Fruit fly (Drosophila melanogaster) whole organism, larva: ENCODE results near the gene eIF1A.

ENCODE experiments used
- noc ChIP-seq: fragments of 200-800 bp; sonication (Bioruptor generic); optimal IDR thresholded peaks from 3 replicates; lab custom pipeline; 2019; ENCODE audit warnings: missing biosample characterization, mild to moderate bottlenecking, missing genetic modification characterization, moderate library complexity

eIF1A gene

DNA sequence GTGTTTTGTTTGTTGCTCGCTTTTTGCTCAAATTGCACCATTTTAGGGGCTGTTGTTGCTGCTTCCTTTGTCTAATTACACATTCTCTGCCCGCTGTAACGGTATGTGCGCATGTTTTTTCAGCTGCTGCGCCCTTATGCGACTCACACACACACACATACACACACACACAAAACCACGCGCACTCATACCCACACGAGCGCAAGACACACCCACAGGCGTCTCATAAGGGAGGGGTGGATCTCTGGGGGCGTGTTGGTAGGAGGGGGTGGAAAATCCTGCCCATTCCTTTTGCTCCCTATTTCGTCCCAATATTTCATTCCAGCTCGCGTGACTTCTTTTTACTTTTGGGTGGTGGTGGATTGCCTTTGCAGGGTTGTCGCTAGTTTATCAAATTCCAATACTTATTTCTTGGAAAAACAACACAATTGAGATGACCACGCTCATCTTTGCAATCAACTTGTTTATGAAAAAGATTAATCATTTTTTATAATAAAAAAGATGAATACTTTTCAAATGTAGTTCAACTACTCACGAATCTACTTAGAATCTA, 29.3 kb upstream of the eIF1A start:
- no peak for TF ChIP-seq noc (tag; lab: Kevin White, UChicago)

DNA sequence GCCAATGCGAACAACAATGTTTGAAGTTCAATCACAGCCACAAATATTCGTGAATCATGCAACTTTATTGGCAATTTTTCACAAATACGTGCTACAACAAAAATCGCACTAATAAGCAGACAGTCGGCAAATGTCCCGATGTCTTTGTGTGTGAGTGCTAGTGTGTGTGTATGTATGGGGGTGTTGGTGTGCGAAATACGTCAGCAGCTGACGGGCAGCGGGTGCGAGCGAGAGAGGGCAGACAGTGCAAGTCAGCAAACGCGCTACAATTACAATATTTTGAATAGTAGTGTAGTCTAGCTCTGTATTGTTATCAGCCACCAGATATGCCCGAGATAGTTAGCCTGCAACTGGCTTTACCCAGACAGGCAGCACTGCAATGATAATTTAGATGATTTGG, 28.4 kb upstream of the eIF1A start:
- TF ChIP-seq noc (tag; lab: Kevin White, UChicago): no peak

DNA sequence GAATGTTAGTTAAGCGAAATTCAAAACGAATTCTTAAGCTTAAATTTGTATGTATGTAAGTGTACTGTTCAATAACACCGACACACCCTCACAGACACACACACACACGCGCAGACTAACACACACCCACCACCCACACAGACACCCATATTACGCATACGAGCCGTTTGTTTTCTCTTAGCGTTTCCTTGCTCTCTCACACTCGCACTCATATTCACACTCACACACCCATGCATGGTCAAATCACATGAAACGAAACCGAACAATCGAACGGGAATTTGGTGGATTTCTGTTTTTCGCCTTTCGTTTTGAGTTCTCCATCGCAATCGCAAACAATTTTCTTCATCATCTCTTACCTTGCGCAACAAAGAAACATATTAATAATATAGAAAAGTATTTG, 25.2 kb upstream of the eIF1A start:
- no peak for TF ChIP-seq noc (tag; lab: Kevin White, UChicago)

DNA sequence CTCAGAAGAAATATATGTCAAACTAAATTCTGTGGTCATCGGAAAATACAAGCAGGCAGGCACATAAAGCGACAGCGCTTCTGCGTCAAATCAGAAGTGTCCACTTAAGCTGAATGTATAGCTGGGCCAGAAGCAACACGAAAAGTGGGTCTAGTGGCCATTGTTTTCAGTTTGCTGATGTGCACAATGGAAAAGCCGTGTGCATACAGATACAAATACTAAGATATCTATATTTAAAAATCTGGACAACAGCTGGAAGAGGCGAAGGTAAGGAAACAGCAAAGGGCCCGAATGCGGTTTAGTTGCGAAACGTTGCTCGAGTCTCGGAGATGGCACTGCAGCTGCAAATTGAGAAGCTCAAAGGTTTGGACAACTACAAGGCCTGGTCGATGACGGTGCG, 23.6 kb upstream of the eIF1A start, which contains the start of gene CG18598:
CG18598 (plus strand) TSS at position 301 of the 400 bp plus-strand sequence.
- TF ChIP-seq noc (tag; lab: Kevin White, UChicago): no peak

DNA sequence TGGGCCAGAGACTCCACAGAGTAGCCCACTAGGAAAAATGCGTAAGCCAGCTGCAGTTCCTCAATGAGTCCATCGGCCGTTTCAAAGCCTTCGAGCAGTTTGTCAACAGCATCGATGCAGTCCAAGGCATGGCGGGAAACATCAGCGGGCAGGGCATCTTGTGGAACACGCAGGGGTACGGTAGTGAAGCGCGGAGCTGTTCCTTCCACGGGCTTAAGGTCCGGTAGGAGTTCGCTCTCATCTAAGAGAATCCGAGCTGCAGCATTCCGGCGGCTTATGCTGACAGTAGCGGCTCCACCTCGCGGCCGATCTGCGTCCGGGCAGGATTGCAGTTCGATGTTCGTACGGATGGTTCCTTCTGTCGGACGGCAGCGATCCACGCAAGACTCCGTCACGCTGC, 22.6 kb upstream of the eIF1A start:
- no peak for TF ChIP-seq noc (tag; lab: Kevin White, UChicago)

DNA sequence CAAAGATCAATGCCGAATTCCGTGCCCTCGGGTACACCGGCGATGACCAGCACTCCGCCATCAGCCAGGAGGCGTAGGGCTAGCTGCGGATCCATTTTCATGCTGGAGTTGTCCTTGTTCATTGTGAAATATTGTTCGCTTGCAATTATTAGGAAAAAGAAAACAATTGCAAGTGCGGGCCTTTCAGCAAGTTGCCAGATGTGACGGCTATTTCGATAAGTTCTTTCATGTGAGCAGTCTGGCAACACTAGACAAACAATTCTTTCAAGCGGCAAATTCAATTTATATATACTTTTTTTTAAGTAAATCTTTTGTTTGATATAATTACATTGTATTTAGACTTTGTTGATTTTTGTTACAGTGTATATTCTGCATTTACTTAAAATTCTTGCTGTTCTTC, 21.9 kb upstream of the eIF1A start, which contains the start of gene CG12320:
CG12320 (minus strand) TSS at position 157 of the 400 bp plus-strand sequence.
- TF ChIP-seq noc (tag; lab: Kevin White, UChicago): no peak

DNA sequence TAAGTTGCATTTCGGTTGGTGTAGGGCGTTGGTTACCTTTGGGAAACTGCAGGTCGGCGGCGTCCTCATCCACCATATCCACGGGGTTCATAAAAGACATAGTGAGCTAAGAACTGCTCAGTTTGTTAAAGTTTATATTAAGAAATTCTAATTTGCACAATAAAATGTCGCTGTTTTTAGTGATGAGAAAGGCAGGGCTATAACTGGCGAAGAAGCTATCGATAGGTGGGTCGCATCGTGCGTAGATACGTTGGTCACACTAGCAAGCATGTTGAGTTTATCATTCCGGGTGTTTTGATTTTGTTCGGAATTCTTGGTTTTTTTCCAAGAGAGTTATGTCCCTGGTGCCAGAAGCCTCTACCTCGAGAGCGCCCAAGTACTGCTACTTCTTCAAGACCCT, 19.2 kb upstream of the eIF1A start, which contains the start of the genes Ada2a, Polr2D, Tgs1 and moi:
Ada2a (minus strand) TSS at position 207 of the 400 bp plus-strand sequence.
Polr2D (minus strand) TSS at position 207 of the 400 bp plus-strand sequence.
Tgs1 (plus strand) TSS at position 250 of the 400 bp plus-strand sequence.
moi (plus strand) TSS at position 250 of the 400 bp plus-strand sequence.
- TF ChIP-seq noc (tag; lab: Kevin White, UChicago): no peak

DNA sequence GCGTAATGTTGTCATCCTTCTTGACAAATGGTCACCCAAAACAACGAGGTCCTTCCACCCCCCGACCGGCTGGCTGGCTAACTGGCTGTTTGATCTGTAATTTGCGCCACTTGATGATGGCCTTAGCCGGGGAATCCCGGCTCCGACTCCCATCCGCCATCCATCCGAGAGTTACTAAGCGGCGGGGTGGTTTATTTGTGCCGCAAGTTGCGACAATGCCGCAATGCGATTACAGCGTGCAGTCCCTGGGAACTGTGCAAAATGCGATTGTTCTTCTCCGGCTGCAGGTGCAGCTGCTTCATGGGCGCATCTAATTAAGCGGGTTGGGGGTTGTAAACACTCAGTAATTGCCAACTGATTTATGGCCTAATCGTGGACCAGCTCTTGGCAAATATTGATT, 14.4 kb upstream of the eIF1A start:
- no peak for TF ChIP-seq noc (tag; lab: Kevin White, UChicago)

DNA sequence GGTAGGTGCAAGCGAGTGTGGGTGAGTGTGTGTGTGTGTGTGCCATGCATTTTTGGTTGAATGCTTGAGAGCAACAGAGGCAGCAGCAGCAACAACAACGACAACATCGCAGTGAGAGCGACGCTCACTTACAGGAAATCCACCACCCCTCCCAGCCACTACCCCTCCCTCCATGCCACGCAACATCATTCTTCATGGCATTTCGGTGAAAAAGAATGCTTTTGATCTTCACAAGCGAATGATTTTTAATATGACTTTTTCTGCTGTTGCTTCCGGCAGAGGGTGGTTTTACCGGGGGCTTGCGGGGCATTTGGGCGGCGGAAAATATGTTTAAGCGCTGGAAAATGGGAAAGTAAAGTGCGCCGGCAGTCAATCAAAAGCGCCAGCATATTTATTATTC, 12.9 kb upstream of the eIF1A start:
- TF ChIP-seq noc (tag; lab: Kevin White, UChicago): no peak

DNA sequence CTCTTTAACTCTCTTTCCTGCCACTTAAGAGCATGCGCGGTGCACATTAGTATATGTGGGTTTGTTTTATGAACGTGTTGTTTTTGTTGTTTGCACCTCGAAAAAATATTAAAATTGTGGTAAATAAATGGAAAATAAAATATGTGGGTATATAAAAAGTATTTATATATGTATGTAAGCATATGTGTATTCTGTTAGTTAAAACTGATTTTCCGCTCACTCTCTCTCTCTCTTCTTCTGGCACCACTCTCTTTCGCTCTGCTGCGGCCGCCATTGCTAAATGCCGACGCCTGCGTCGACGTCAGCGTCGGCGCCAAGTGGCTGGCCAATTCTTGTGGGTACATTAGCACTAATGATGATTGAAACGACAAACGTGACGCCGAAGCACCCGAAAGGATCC, 9.2 kb upstream of the eIF1A start:
- TF ChIP-seq noc (tag; lab: Kevin White, UChicago): no peak

DNA sequence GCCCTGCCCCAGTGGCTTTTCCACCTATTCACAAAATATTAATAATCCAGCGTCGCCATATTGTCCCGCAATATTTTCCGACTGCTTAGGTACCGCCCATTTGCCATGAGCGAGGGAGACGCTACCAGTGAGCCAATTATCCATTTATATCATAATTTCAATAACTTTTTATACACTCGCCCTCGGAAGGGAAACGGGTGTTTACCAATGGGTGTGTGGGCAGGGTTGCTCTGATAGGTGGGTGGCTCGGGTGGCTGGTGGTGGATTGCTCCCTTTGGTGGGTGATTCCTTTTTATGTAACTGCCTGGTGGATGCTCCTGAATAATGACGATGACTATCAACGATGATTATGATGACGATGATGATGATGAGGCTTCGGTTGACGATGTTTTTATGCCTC, 7.8 kb upstream of the eIF1A start:
- no peak for TF ChIP-seq noc (tag; lab: Kevin White, UChicago)

DNA sequence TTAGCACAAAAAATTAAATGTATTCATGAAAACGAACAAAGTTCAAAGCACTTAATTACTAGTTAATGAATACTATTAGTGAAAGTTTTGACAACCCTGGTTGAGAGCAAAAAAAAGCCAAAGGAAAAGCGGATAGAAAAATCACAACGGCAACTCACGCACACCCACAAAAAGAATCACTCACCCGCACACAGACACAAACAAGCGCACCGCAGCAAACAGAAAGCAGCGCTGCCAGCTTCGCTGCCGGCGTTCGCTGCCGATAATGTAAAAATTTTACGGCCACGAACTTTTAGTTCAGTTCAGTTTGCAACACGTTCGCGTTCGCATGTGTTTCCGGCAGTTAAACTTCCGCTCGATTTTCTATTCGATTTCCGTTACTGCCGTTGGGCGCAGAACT, 7.0 kb upstream of the eIF1A start, which contains the start of gene CG18599:
CG18599 (plus strand) TSS at position 301 of the 400 bp plus-strand sequence.
- TF ChIP-seq noc (tag; lab: Kevin White, UChicago): no peak

DNA sequence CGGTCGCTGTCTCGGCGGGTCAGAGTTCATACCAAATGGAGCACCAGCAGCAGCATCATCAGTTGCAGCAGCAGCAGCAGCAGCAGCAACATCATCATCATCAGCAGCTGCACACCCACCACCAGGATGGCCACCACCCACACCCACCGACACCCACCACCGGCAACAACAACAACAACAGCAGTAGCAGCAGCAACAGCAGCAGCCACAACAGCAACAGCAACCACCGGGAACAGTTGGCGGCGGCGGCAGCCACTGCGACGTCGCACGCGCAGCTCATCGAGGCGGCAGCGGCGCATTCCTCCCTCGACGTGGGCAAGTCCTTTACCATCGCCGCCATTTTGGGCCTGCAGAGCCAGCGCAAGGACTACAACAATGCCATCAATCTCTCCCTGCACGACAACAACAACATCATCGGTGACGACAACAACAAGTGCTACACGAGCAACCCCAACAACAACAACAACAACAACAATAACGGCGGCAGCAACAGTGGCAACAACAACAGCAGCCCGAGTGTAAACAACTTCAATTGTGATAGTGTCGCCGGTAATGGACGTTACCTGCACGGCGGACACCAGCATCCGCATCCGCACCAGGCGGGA, 4.6 kb upstream of the eIF1A start:
- TF ChIP-seq noc (tag; lab: Kevin White, UChicago): no peak

DNA sequence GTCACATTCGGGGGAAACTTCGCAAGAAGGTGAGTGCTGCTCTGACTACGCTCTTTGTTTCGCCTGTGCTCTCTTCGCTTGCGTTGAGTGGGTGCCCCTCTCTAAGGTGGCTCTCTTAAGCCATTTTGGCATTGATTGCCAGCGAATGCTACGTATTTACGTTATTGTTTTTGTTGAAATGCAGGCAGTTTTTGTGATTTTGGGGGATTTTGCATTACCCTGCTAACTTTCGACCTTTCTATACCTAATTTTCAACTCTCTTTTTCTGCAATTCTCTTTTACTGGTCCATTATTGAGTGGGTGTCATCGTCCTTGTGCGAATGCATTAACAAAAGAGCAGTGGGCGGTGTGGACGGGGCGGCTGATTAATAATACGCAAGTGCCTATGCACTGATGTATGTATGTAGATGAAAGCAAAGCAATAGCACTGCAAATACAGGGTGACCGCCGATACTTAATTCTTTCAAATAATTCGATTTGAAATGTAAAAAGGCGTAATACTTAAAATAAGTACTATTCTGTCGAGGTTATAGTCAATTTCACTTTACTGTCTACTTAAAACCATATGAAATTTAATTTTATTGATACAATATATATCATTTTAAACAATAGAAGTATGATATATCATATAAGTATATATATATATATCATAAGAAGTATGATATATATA, 783 bp downstream of the eIF1A start:
- TF ChIP-seq noc (tag; lab: Kevin White, UChicago): no peak

DNA sequence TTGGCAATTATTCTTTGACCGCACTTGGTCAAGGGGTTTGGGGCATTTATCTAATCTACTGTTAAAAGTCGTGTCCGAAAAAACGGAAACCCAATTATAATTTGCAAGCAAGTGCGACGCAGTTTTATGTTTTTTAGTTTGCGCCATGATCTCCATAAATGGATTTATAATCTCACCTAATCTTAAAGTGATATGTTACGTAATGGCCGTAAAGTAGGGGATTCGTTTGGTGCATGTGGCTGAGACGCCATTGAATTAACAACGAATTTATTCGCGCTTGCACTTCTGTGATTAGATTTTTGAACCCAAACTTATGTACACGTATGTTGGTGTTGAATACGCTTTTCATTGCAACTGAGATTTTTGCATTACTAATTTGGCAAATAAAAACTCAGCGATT, 2.2 kb downstream of the eIF1A start:
- no peak for TF ChIP-seq noc (tag; lab: Kevin White, UChicago)

DNA sequence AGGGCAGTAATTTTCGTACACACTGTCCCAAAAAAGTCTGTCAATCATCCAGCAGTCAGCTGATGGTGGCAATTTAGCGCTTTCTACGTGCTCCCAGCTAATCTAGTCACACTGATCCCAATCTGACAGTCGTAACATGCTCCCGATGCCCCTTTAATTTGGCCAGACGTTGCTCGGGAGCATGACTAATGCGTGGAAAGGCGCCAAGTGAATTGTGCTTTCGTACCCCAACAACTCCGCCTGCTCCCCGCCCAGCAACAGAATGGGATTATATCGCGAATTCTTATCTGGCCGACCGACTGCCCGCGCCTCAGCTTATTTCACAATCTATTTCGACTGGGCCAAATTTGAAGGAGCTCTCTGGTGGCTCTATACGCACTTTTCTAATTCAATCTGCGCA, 2.9 kb downstream of the eIF1A start:
- TF ChIP-seq noc (tag; lab: Kevin White, UChicago): no peak
